Worm (Caenorhabditis elegans) whole organism, mixed stage, embryonic: Measurements from ENCODE around the gene dnj-15.

Experiments used
- ces-1 ChIP-seq: fragments of 150-350 bp; optimal IDR thresholded peaks from 2 replicates; lab custom pipeline; 2014; ENCODE audit warnings: missing biosample characterization, missing genetic modification reagents, missing genetic modification characterization
- lin-32 ChIP-seq: fragments of 200-800 bp; sonication (Bioruptor generic); optimal IDR thresholded peaks from 2 replicates; lab custom pipeline; 2018; ENCODE audit warnings: mild to moderate bottlenecking, missing genetic modification characterization, missing compliant biosample characterization
- mep-1 ChIP-seq: fragments of 150-350 bp; optimal IDR thresholded peaks from 2 replicates; lab custom pipeline; 2017; ENCODE audit warnings: missing biosample characterization, missing genetic modification reagents, missing genetic modification characterization, inconsistent platforms
- nhr-76 ChIP-seq: sonication (generic microtip); optimal IDR thresholded peaks from 2 replicates; lab custom pipeline; 2017; ENCODE audit warnings: missing biosample characterization, missing genetic modification characterization
- pha-4 ChIP-seq: fragments of 150-350 bp; optimal IDR thresholded peaks from 2 replicates; lab custom pipeline; 2018; ENCODE audit warnings: missing biosample characterization, missing genetic modification reagents, missing genetic modification characterization
- unc-62 ChIP-seq: fragments of 150-350 bp; optimal IDR thresholded peaks from 2 replicates; lab custom pipeline; 2014; ENCODE audit warnings: missing biosample characterization, missing genetic modification reagents, missing genetic modification characterization
- zip-8 ChIP-seq: fragments of 150-350 bp; optimal IDR thresholded peaks from 2 replicates; lab custom pipeline; 2014; ENCODE audit warnings: missing biosample characterization, missing genetic modification characterization

DNA sequence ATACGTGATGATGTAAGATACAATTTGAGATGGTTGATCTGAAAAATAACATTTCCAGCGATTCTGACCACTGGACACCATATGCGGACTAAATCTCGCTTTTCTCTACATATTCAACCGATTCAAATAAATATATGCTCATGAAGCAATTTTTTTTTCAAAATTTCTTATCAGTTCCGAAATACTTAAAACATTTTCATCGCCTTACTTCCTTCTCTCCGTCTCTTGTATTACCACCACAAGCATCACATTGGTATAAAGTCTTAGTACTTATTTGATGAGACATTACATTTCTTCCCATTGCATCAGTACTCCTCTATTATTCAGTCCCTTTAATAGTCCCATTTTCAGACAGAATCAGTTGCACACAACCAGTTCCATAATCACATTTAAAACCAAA, 21.5 kb upstream of the dnj-15 start, which contains the start of gene K08D10.14:
- TF ChIP-seq unc-62 (GFP tag; lab: Kevin White, UChicago) = no peak
- TF ChIP-seq ces-1 (GFP tag; lab: Kevin White, UChicago) = no peak
- TF ChIP-seq mep-1 = no peak
- TF ChIP-seq nhr-76 (tag; lab: Kevin White, UChicago) = no peak
- TF ChIP-seq zip-8 = no peak
- TF ChIP-seq pha-4 (tag; lab: Kevin White, UChicago) = no peak
- TF ChIP-seq lin-32 (GFP tag; lab: Kevin White, UChicago) = no peak
